Worm (Caenorhabditis elegans) whole organism, young adult: ENCODE measurements around the gene fbxa-64.
A peak's percentile ranks its signal among the peaks of the same experiment; 100 is the strongest.

Experiments used
- B0035.1 ChIP-seq: sonication (generic microtip); optimal IDR thresholded peaks from 2 replicates; lab custom pipeline; 2016; ENCODE audit warnings: missing genetic modification characterization, mild to moderate bottlenecking, missing compliant biosample characterization, missing genotype, missing genetic modification reagents
- D2030.7 ChIP-seq: fragments of 200-800 bp; sonication (Bioruptor generic); IDR thresholded peaks from 2 replicates; pipeline ENCODE4 v1.3.6; 2022; ENCODE audit warnings: missing genetic modification reagents, missing genetic modification characterization, missing compliant biosample characterization
- F10E7.11 ChIP-seq: sonication (generic microtip); optimal IDR thresholded peaks from 2 replicates; lab custom pipeline; 2017; ENCODE audit warnings: mild to moderate bottlenecking, missing genetic modification characterization, moderate library complexity, missing compliant biosample characterization
- K11D2.4 ChIP-seq: fragments of 200-800 bp; sonication (Bioruptor generic); IDR thresholded peaks from 2 replicates; pipeline ENCODE4 v1.3.6; 2022; ENCODE audit warnings: missing genetic modification reagents, missing genetic modification characterization, missing compliant biosample characterization
- T26A5.8 ChIP-seq: sonication (generic microtip); optimal IDR thresholded peaks from 2 replicates; lab custom pipeline; 2016; ENCODE audit warnings: missing genetic modification characterization, missing compliant biosample characterization
- Y67H2A.10 ChIP-seq: fragments of 200-800 bp; sonication (Bioruptor generic); conservative IDR thresholded peaks from 2 replicates; pipeline ENCODE4 v1.3.6; 2022; ENCODE audit warnings: missing genetic modification reagents, missing genetic modification characterization, missing compliant biosample characterization
- ama-1 ChIP-seq, 3 experiments: fragments of 150-350 bp in 1 of 3; sonication (generic microtip) in 2 of 3; optimal IDR thresholded peaks; 2 replicates each; lab custom pipeline; 2014 to 2018; ENCODE audit warnings: missing biosample characterization in 2 of 3, missing genetic modification characterization in 2 of 3, missing genetic modification reagents in 2 of 3
- attf-6 ChIP-seq: fragments of 200-800 bp; sonication (Bioruptor generic); IDR thresholded peaks from 2 replicates; pipeline ENCODE4 v1.3.6; 2022; ENCODE audit warnings: missing genetic modification reagents, missing genetic modification characterization, missing compliant biosample characterization
- bed-1 ChIP-seq: fragments of 200-800 bp; sonication (Bioruptor generic); IDR thresholded peaks from 2 replicates; pipeline ENCODE4 v1.3.6; 2022; ENCODE audit warnings: missing genetic modification reagents, missing genetic modification characterization, missing compliant biosample characterization
- ceh-40 ChIP-seq: fragments of 200-800 bp; sonication (Bioruptor generic); IDR thresholded peaks from 2 replicates; pipeline ENCODE4 v1.3.6; 2022; ENCODE audit warnings: missing genetic modification characterization, missing compliant biosample characterization
- ceh-79 ChIP-seq: sonication (generic microtip); optimal IDR thresholded peaks from 2 replicates; lab custom pipeline; 2017; ENCODE audit warnings: mild to moderate bottlenecking, missing genetic modification characterization, missing compliant biosample characterization
- egl-18 ChIP-seq: fragments of 200-800 bp; sonication (Bioruptor generic); IDR thresholded peaks from 2 replicates; pipeline ENCODE4 v1.3.6; 2022; ENCODE audit warnings: missing genetic modification reagents, missing genetic modification characterization, missing compliant biosample characterization
- egl-44 ChIP-seq: fragments of 200-800 bp; sonication (Bioruptor generic); IDR thresholded peaks from 2 replicates; pipeline ENCODE4 v1.3.6; 2022; ENCODE audit warnings: missing genetic modification reagents, missing genetic modification characterization, missing compliant biosample characterization
- egrh-3 ChIP-seq: fragments of 200-800 bp; sonication (Bioruptor generic); IDR thresholded peaks from 2 replicates; pipeline ENCODE4 v1.3.6; 2022; ENCODE audit warnings: missing genetic modification reagents, missing genetic modification characterization, missing compliant biosample characterization
- ets-4 ChIP-seq: fragments of 200-800 bp; sonication (Bioruptor generic); optimal IDR thresholded peaks from 2 replicates; lab custom pipeline; 2018; ENCODE audit warnings: mild to moderate bottlenecking, missing genetic modification characterization, missing compliant biosample characterization
- let-526 ChIP-seq: fragments of 200-800 bp; sonication (Bioruptor generic); IDR thresholded peaks from 2 replicates; pipeline ENCODE4 v1.3.6; 2022; ENCODE audit warnings: missing genetic modification reagents, missing genetic modification characterization, missing compliant biosample characterization
- lin-40 ChIP-seq: sonication (generic microtip); optimal IDR thresholded peaks from 2 replicates; lab custom pipeline; 2016; ENCODE audit warnings: missing genetic modification characterization, mild to moderate bottlenecking, missing compliant biosample characterization, missing genotype, missing genetic modification reagents
- lsl-1 ChIP-seq: fragments of 200-800 bp; sonication (Bioruptor generic); optimal IDR thresholded peaks from 2 replicates; lab custom pipeline; 2018; ENCODE audit warnings: mild to moderate bottlenecking, missing genetic modification characterization, moderate library complexity, missing compliant biosample characterization
- madf-3 ChIP-seq: fragments of 200-800 bp; sonication (Bioruptor generic); IDR thresholded peaks from 2 replicates; pipeline ENCODE4 v1.3.6; 2022; ENCODE audit warnings: missing genetic modification reagents, missing genetic modification characterization, missing compliant biosample characterization
- nfya-1 ChIP-seq: sonication (generic microtip); optimal IDR thresholded peaks from 2 replicates; lab custom pipeline; 2017; ENCODE audit warnings: antibody characterized with exemption, missing compliant biosample characterization, missing genetic modification characterization, borderline replicate concordance; ENCODE audit not compliant: insufficient read depth
- nfya-2 ChIP-seq: fragments of 200-800 bp; sonication (Bioruptor generic); IDR thresholded peaks from 2 replicates; pipeline ENCODE4 v1.3.6; 2022; ENCODE audit warnings: missing genetic modification reagents, missing genetic modification characterization, missing compliant biosample characterization
- nhr-120 ChIP-seq: fragments of 200-800 bp; sonication (Bioruptor generic); IDR thresholded peaks from 2 replicates; pipeline ENCODE4 v1.3.6; 2022; ENCODE audit warnings: missing genetic modification characterization, missing compliant biosample characterization
- nhr-80 ChIP-seq: sonication (generic microtip); optimal IDR thresholded peaks from 2 replicates; lab custom pipeline; 2016; ENCODE audit warnings: missing genetic modification characterization, missing compliant biosample characterization
- nhr-90 ChIP-seq: sonication (generic microtip); optimal IDR thresholded peaks from 2 replicates; lab custom pipeline; 2016; ENCODE audit warnings: missing genotype, mild to moderate bottlenecking, missing genetic modification characterization, missing compliant biosample characterization
- rec-8 ChIP-seq, 2 experiments: sonication (generic microtip); optimal IDR thresholded peaks; 2 replicates each; lab custom pipeline; 2016; ENCODE audit warnings: mild to moderate bottlenecking in 2 of 2, missing genetic modification characterization in 2 of 2, missing genetic modification reagents in 2 of 2, missing genotype in 2 of 2, missing biosample characterization in 1 of 2, missing compliant biosample characterization in 1 of 2, moderate library complexity in 1 of 2
- repo-1 ChIP-seq: sonication (generic microtip); optimal IDR thresholded peaks from 2 replicates; lab custom pipeline; 2017; ENCODE audit warnings: mild to moderate bottlenecking, missing genetic modification characterization, missing compliant biosample characterization
- tbx-9 ChIP-seq: sonication (generic microtip); optimal IDR thresholded peaks from 2 replicates; lab custom pipeline; 2016; ENCODE audit warnings: borderline replicate concordance, missing genetic modification characterization, inconsistent platforms, missing compliant biosample characterization
- ztf-25 ChIP-seq: fragments of 200-800 bp; sonication (Bioruptor generic); IDR thresholded peaks from 2 replicates; pipeline ENCODE4 v1.3.6; 2022; ENCODE audit warnings: missing genetic modification reagents, missing genetic modification characterization, missing compliant biosample characterization

fbxa-64 gene

DNA sequence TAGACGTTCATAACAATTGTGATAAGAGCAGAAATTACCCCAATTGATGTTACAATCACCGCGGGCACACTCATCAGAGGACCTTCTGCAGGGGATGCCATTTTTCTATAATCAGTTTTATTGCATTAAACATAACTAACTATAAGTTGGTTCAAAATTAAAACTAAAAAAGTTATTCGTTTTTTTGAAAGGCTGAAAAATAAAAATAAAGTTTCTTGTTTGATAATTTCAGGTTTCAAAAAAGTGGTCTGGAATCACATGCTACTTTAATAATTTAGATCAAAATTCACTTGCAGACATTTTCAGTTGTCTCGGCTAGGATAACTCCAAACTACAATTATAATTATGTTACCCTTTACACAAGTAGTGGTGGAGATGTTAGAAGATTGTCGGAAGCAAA lies 23.9 kb upstream of the fbxa-64 start, which contains the start of gene srbc-1:
srbc-1 (minus strand) TSS at position 101 of the 400 bp plus-strand sequence.
- TF ChIP-seq Y67H2A.10, result no peak
- TF ChIP-seq nfya-1 (tag; lab: Kevin White, UChicago), result no peak
- TF ChIP-seq B0035.1 (tag; lab: Kevin White, UChicago), result no peak
- no peak for TF ChIP-seq nhr-80
- no peak for TF ChIP-seq ceh-79 (tag; lab: Kevin White, UChicago)
- no peak for TF ChIP-seq D2030.7 (GFP tag; lab: Robert Waterston, UW)
- TF ChIP-seq T26A5.8, result no peak
- TF ChIP-seq egrh-3 (GFP tag; lab: Robert Waterston, UW), result no peak
- TF ChIP-seq F10E7.11, result no peak

DNA sequence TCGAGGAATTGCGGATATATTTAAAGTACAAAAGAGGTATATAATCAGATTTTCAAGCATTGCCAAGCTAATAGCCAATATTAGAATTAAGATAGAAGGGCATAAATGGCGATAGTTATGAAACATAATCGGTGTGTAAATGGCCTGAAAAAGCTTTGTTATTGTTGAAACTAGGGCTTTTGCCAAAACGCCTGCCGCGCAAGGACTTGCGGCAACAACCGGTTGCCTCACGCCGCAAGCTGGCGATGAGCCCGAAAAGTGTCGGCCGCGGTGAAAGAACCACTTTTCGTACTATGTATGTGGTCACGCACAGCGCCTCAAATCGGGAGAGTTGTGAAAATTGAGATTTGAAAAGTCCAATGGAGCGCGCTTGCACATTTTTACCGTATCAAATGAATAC lies 21.5 kb upstream of the fbxa-64 start:
- no peak for TF ChIP-seq ama-1 (optimal IDR thresholded peaks at IDR 0.05; lab: Kevin White, UChicago)
- no peak for TF ChIP-seq ama-1 (GFP tag; optimal IDR thresholded peaks at IDR 0.05; lab: Kevin White, UChicago)
- TF ChIP-seq ztf-25, result 0 out of 2 replicates have a peak, but pooled peaks have one; percentile 36
- TF ChIP-seq egl-18 (GFP tag; lab: Robert Waterston, UW), result peak; percentile 66; the same call in 1 of the 2 replicates
- TF ChIP-seq let-526 (GFP tag; lab: Robert Waterston, UW), result 0 out of 2 replicates have a peak, but pooled peaks have one; percentile 22
- TF ChIP-seq B0035.1 (tag; lab: Kevin White, UChicago), result no peak

DNA sequence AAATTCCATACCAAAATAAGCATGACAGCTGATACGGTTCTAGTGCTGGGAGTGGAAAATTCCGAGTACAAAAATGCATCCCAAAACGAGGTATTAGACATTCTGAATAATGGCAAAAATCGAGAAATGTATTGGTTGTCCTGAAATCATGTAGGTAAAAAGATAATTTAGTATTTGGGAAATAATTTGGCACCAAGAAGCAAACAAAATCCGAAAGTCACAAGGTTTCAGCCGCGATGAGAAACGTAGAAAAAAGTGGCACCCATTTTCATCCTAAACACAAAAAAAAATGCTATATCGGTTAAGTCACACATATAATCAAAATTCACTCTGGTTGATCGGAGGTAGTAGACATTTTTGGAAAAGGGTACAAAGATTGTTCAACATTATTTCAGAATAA lies 19.8 kb upstream of the fbxa-64 start, which contains the start of gene srx-122:
srx-122 (minus strand) TSS at position 101 of the 400 bp plus-strand sequence.
- no peak for TF ChIP-seq repo-1 (tag; lab: Kevin White, UChicago)
- no peak for TF ChIP-seq F10E7.11
- no peak for TF ChIP-seq lsl-1 (GFP tag; lab: Kevin White, UChicago)
- TF ChIP-seq, all 124 proteins: peak for 0

DNA sequence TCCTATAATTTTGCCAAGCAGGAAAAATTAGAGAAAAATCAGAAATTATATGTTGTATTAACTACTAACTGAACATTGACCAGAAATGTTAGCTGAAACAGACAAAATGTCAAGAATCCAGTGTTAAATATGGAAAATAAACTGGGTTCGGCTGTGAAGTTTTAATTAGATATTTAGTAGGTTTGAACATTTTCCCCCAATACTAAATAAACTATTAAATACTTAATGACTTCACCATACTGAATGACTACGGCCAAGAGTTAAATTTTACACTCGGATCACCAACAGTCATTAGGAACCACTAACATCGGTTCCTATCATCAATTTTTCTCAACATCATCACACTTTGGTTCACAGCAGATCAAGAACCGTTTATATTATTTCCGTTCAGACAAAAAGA lies 17.4 kb upstream of the fbxa-64 start:
- TF ChIP-seq ceh-40 (GFP tag; lab: Robert Waterston, UW), result no peak
- no peak for TF ChIP-seq attf-6
- no peak for TF ChIP-seq madf-3
- TF ChIP-seq nhr-120 (GFP tag; lab: Robert Waterston, UW), result no peak
- no peak for TF ChIP-seq lin-40 (tag; lab: Kevin White, UChicago)
- TF ChIP-seq egrh-3 (GFP tag; lab: Robert Waterston, UW), result no peak
- no peak for TF ChIP-seq nfya-2
- no peak for TF ChIP-seq bed-1 (GFP tag; lab: Robert Waterston, UW)
- TF ChIP-seq nhr-90 (tag; lab: Kevin White, UChicago), result no peak
- TF ChIP-seq K11D2.4 (GFP tag; lab: Robert Waterston, UW), result no peak
- no peak for TF ChIP-seq rec-8 (tag; optimal IDR thresholded peaks at IDR 0.05; lab: Kevin White, UChicago)
- no peak for TF ChIP-seq tbx-9 (tag; lab: Kevin White, UChicago)

DNA sequence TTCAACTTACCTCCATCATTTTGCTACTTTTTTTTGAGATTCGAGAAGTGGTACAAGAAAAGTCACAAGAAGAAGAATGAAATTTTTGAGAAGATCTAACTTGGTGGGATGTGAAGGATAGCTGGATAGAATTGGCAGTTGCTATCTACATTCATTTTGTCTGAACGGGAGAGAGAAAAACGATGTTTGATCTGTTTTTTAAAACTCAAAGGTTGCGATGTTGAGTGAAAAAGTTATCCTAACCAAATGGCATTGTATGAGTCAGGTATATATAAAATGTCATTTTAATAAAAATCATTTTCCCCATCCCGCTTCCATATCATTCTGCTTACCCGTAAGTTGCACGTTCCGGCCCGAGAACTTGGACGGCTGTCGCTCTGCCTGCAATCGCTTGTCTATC lies 11.3 kb upstream of the fbxa-64 start, which contains the start of gene F35F10.6:
F35F10.6 (minus strand) TSS at position 101 of the 400 bp plus-strand sequence.
- no peak for TF ChIP-seq egl-44 (GFP tag; lab: Robert Waterston, UW)
- no peak for TF ChIP-seq ets-4 (GFP tag; lab: Kevin White, UChicago)

DNA sequence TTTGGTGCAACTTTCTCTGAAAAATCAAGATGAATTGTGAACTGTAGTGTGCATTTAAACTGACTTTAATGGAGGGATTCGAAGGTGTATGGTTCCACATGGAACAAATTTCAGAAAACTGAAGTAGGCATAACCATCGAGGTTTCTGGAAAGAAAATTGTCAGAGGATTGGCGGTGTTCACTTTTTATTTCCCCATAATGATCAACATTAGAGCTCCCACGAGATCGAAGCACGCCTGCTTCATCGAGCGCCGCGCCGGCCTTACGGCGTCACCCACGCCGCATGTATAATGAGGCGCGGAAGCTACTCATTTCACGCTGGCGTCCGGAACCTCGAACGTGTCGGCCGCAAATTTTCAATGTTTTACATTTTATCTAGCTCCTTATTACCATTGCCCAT lies 10.2 kb upstream of the fbxa-64 start:
- TF ChIP-seq egl-18 (GFP tag; lab: Robert Waterston, UW) (peak; percentile 52; the same call in 1 of the 2 replicates), bed-1 (GFP tag; lab: Robert Waterston, UW) (peak; percentile 76; the same call in 1 of the 2 replicates), nfya-1 (tag; lab: Kevin White, UChicago) (no peak)
